Worm (Caenorhabditis elegans): ENCODE data around the gene rpl-39.

Gene rpl-39

ce11 chrV:7819585-7819984, 43.7 kb upstream of the rpl-39 start:
- TF ChIP-seq ces-1 (GFP tag; optimal IDR thresholded peaks at IDR 0.05) = peak; percentile 68
- TF ChIP-seq unc-62 (GFP tag; optimal IDR thresholded peaks at IDR 0.05) = no peak
- TF ChIP-seq mls-2 (tag; optimal IDR thresholded peaks at IDR 0.05) = no peak
- no peak for TF ChIP-seq zip-8 (tag; optimal IDR thresholded peaks at IDR 0.05)
- no peak for TF ChIP-seq blmp-1 (tag; optimal IDR thresholded peaks at IDR 0.05)
- no peak for TF ChIP-seq sem-2 (GFP tag; optimal IDR thresholded peaks at IDR 0.05)
- no peak for TF ChIP-seq sptf-1 (tag; optimal IDR thresholded peaks at IDR 0.05)
- no peak for TF ChIP-seq mab-5 (tag; optimal IDR thresholded peaks at IDR 0.05)

DNA sequence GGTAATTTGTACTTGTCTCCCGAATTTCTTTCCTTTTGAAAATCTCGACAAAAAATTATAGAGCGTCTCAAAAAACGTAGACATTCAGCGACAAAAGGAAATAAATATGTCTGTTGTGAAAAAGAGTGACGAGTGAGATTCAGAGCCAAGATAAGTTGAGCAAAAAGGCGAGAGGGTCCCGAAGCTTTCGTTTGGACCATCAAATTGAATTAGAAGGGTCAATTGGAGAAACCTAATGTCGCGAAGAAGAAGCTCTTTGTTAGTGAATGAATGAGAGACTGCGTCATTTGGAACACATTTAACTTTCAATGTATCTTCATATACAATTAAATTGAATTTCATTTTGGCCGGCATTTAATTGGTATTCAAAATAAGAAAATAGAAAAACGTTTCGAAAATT, 40.6 kb upstream of the rpl-39 start:
- TF ChIP-seq ham-2 (GFP tag; optimal IDR thresholded peaks at IDR 0.05) (no peak), ces-1 (GFP tag; optimal IDR thresholded peaks at IDR 0.05) (peak; percentile 97), bed-3 (GFP tag; optimal IDR thresholded peaks at IDR 0.05) (no peak)

ce11 chrV:7814601-7815000, 38.7 kb upstream of the rpl-39 start, which contains the start of gene ZK742.6:
TSS of gene ZK742.6 (minus strand) at chrV:7814942.
- TF ChIP-seq nhr-2 (tag; optimal IDR thresholded peaks at IDR 0.05) = no peak
- no peak for TF ChIP-seq zip-8 (tag; optimal IDR thresholded peaks at IDR 0.05)
- no peak for TF ChIP-seq lsy-2 (tag; optimal IDR thresholded peaks at IDR 0.05)

- TF ChIP-seq ceh-39 (tag; optimal IDR thresholded peaks at IDR 0.05) (no peak), pha-4 (tag; optimal IDR thresholded peaks at IDR 0.05) (peak; percentile 31)
Measured at ce11 chrV:7811758-7812157, 35.9 kb upstream of the rpl-39 start, which contains the start of gene ZK742.4. TSS of gene ZK742.4 (minus strand) at chrV:7811792.

- TF ChIP-seq drap-1 (GFP tag; optimal IDR thresholded peaks at IDR 0.05) (no peak), ceh-83 (GFP tag; optimal IDR thresholded peaks at IDR 0.05) (no peak), M03D4.4 (tag; optimal IDR thresholded peaks at IDR 0.05) (no peak), elt-3 (tag; optimal IDR thresholded peaks at IDR 0.05) (no peak), tbx-8 (GFP tag; optimal IDR thresholded peaks at IDR 0.05) (no peak), sptf-1 (tag; optimal IDR thresholded peaks at IDR 0.05) (no peak), ham-2 (GFP tag; optimal IDR thresholded peaks at IDR 0.05) (no peak), unc-39 (tag; optimal IDR thresholded peaks at IDR 0.05) (no peak), lsy-2 (tag; optimal IDR thresholded peaks at IDR 0.05) (no peak), zip-8 (tag; optimal IDR thresholded peaks at IDR 0.05) (no peak), snpc-4 (tag; optimal IDR thresholded peaks at IDR 0.05) (no peak)
Measured at ce11 chrV:7810591-7810990, 34.7 kb upstream of the rpl-39 start.

DNA sequence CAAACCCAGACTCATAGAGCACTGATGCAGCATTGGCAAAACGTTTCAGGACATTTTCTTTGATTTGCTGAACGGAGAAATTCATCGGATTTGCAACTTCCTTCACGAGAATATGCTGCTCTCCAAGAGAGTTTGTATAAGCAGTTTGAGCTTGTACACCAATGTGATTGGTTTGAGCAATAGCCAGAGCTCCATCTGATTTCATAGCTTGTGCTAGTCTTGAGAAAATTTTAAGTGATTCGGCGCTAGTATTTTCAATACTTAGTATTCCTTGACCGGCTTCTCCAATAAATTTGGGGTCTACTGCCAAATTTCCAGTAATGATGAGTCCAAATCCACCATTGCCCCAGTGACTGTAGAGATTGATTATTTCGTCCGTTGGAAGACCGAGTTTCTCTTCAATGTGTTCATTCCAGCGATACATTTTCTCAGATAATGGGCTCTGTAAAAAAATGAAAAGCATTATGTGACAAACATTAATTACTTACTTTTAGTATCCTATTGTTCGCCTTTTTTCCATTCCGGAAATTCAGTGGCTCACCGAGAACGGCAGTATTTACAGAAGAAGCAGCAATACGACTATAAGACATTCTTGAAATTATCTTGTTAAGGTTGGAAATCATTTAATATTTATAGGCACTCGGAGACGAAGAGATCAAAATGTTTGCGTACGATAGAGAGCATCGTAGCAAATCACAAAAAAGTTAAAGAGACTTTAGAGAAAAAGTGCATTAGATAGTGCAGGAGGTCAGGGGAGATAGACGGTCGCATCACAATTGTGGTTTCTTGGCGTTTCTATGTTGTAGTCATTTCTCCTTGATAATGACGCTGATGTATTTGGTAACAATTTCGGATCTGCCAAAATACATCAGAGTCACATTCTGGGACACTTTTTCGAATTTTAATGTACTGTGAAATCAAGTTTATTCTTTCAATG, 33.7 kb upstream of the rpl-39 start, which contains the start of gene ZK742.3:
TSS of gene ZK742.3 (minus strand) at position 593 of the 937 bp plus-strand sequence.
- no peak for TF ChIP-seq ceh-83 (GFP tag; optimal IDR thresholded peaks at IDR 0.05)
- no peak for TF ChIP-seq flh-1 (GFP tag; optimal IDR thresholded peaks at IDR 0.05)
- no peak for TF ChIP-seq ham-2 (GFP tag; optimal IDR thresholded peaks at IDR 0.05)
- no peak for TF ChIP-seq zip-8 (tag; optimal IDR thresholded peaks at IDR 0.05)

DNA sequence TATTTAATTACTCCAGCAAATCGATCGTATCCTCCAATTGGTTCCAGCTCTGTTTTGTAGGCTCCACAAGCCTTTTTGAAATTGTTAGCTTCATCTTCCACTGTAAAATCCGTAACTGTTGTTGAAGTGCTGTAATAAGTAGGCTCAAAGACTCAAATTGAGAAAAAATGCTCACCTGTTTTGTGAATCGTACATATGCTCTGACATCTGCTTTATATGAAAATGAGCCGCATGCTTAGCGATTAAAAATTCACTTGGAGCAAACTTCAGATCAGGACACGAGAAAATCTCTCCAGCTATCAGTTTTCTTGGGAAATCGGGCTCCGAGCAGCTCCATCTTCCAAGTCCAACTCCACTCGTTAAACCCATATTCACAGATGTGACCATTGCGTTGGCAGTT, 32.6 kb upstream of the rpl-39 start:
- no peak for TF ChIP-seq ceh-43 (GFP tag; optimal IDR thresholded peaks at IDR 0.05)
- no peak for TF ChIP-seq nhr-2 (tag; optimal IDR thresholded peaks at IDR 0.05)
- no peak for TF ChIP-seq hlh-1 (tag; optimal IDR thresholded peaks at IDR 0.05)

ce11 chrV:7806629-7807028, 30.8 kb upstream of the rpl-39 start:
- TF ChIP-seq nhr-28 (tag; optimal IDR thresholded peaks at IDR 0.05) (no peak), hlh-1 (tag; optimal IDR thresholded peaks at IDR 0.05) (no peak)
